Worm (Caenorhabditis elegans) whole organism, L2 larva: ENCODE measurements around the gene Y26E6A.3.

ENCODE experiments used
- ceh-82 ChIP-seq: fragments of 150-350 bp; optimal IDR thresholded peaks from 2 replicates; lab custom pipeline; 2014; ENCODE audit warnings: missing biosample characterization, missing genetic modification characterization
- nhr-11 ChIP-seq: fragments of 150-350 bp; optimal IDR thresholded peaks from 2 replicates; lab custom pipeline; 2014; ENCODE audit warnings: missing biosample characterization, missing genetic modification characterization
- nhr-77 ChIP-seq: fragments of 150-350 bp; optimal IDR thresholded peaks from 2 replicates; lab custom pipeline; 2014; ENCODE audit warnings: missing biosample characterization, missing genetic modification characterization
- snpc-4 ChIP-seq: fragments of 150-350 bp; optimal IDR thresholded peaks from 2 replicates; lab custom pipeline; 2014; ENCODE audit warnings: missing biosample characterization, missing genetic modification characterization
- unc-55 ChIP-seq: fragments of 150-350 bp; sonication (generic microtip); optimal IDR thresholded peaks from 3 replicates; lab custom pipeline; 2014; ENCODE audit warnings: missing biosample characterization, missing genetic modification reagents, missing genetic modification characterization
- unc-62 ChIP-seq: fragments of 150-350 bp; optimal IDR thresholded peaks from 2 replicates; lab custom pipeline; 2014; ENCODE audit warnings: missing biosample characterization, missing genetic modification reagents, missing genetic modification characterization
- zag-1 ChIP-seq: fragments of 150-350 bp; optimal IDR thresholded peaks from 2 replicates; lab custom pipeline; 2014; ENCODE audit warnings: missing biosample characterization, missing genetic modification characterization

- no peak for TF ChIP-seq nhr-77 (tag; lab: Kevin White, UChicago)
- TF ChIP-seq unc-62 (GFP tag; lab: Kevin White, UChicago) = no peak
- no peak for TF ChIP-seq snpc-4
- TF ChIP-seq nhr-11 (tag; lab: Kevin White, UChicago) = no peak
- no peak for TF ChIP-seq zag-1 (tag; lab: Kevin White, UChicago)
- no peak for TF ChIP-seq unc-55 (GFP tag; lab: Kevin White, UChicago)
- TF ChIP-seq ceh-82 (tag; lab: Kevin White, UChicago) = no peak
Measured at ce11 chrX:13952347-13952746, 42.6 kb upstream of the Y26E6A.3 start.
